Worm (Caenorhabditis elegans) whole organism, L3 larva: ENCODE measurements around the gene F55C10.4.
A peak's percentile ranks its signal among the peaks of the same experiment; 100 is the strongest.

Experiments
- R02D3.7 ChIP-seq: fragments of 150-350 bp; optimal IDR thresholded peaks from 2 replicates; lab custom pipeline; 2014; ENCODE audit warnings: missing biosample characterization, missing genetic modification characterization
- ZK546.5 ChIP-seq: sonication (generic microtip); optimal IDR thresholded peaks from 2 replicates; lab custom pipeline; 2017; ENCODE audit warnings: missing biosample characterization, missing genetic modification characterization
- aly-2 ChIP-seq: fragments of 150-350 bp; optimal IDR thresholded peaks from 2 replicates; lab custom pipeline; 2014; ENCODE audit warnings: missing biosample characterization, missing genetic modification characterization
- ama-1 ChIP-seq: fragments of 150-350 bp; optimal IDR thresholded peaks from 2 replicates; lab custom pipeline; 2018
- ceh-16 ChIP-seq: sonication (generic microtip); optimal IDR thresholded peaks from 2 replicates; lab custom pipeline; 2017; ENCODE audit warnings: missing biosample characterization, missing genetic modification characterization
- ceh-28 ChIP-seq: fragments of 150-350 bp; optimal IDR thresholded peaks from 2 replicates; lab custom pipeline; 2014; ENCODE audit warnings: missing biosample characterization, missing genetic modification reagents, missing genetic modification characterization
- ceh-82 ChIP-seq: fragments of 150-350 bp; optimal IDR thresholded peaks from 2 replicates; lab custom pipeline; 2014; ENCODE audit warnings: missing biosample characterization, missing genetic modification characterization
- ceh-9 ChIP-seq: sonication (generic microtip); optimal IDR thresholded peaks from 2 replicates; lab custom pipeline; 2018; ENCODE audit warnings: missing biosample characterization, missing genetic modification characterization
- daf-12 ChIP-seq: fragments of 150-350 bp; optimal IDR thresholded peaks from 2 replicates; lab custom pipeline; 2014; ENCODE audit warnings: missing biosample characterization, missing genetic modification reagents, missing genetic modification characterization
- egl-27 ChIP-seq: sonication (generic microtip); optimal IDR thresholded peaks from 4 replicates; lab custom pipeline; 2017; ENCODE audit warnings: missing biosample characterization, missing genetic modification reagents, missing genetic modification characterization
- egl-5 ChIP-seq: fragments of 150-350 bp; optimal IDR thresholded peaks from 2 replicates; lab custom pipeline; 2017; ENCODE audit warnings: missing biosample characterization, missing genetic modification reagents, missing genetic modification characterization, inconsistent platforms
- elt-1 ChIP-seq: fragments of 150-350 bp; optimal IDR thresholded peaks from 2 replicates; lab custom pipeline; 2014; ENCODE audit warnings: missing biosample characterization, missing genetic modification characterization
- elt-2 ChIP-seq: sonication (generic microtip); optimal IDR thresholded peaks from 2 replicates; lab custom pipeline; 2016; ENCODE audit warnings: missing genetic modification reagents, mild to moderate bottlenecking, missing genetic modification characterization, missing compliant biosample characterization
- elt-3 ChIP-seq, 3 experiments: fragments of 150-350 bp in 1 of 3; sonication (generic microtip) in 2 of 3; optimal IDR thresholded peaks; 2 replicates in 2 of 3; 4 replicates in 1 of 3; lab custom pipeline; 2014 to 2017; ENCODE audit warnings: missing biosample characterization in 3 of 3, missing genetic modification characterization in 3 of 3
- eor-1 ChIP-seq, 2 experiments: fragments of 150-350 bp; optimal IDR thresholded peaks; 2 replicates each; lab custom pipeline; 2014 to 2018; ENCODE audit warnings: missing biosample characterization in 2 of 2, missing genetic modification characterization in 2 of 2
- fkh-10 ChIP-seq: sonication (generic microtip); optimal IDR thresholded peaks from 2 replicates; lab custom pipeline; 2017; ENCODE audit warnings: missing biosample characterization, missing genetic modification reagents, missing genetic modification characterization
- fkh-2 ChIP-seq: fragments of 150-350 bp; optimal IDR thresholded peaks from 2 replicates; lab custom pipeline; 2014; ENCODE audit warnings: missing biosample characterization, missing genetic modification reagents, missing genetic modification characterization
- hmg-11 ChIP-seq: sonication (generic microtip); optimal IDR thresholded peaks from 2 replicates; lab custom pipeline; 2016; ENCODE audit warnings: missing genetic modification characterization, missing compliant biosample characterization
- jun-1 ChIP-seq: fragments of 150-350 bp; optimal IDR thresholded peaks from 2 replicates; lab custom pipeline; 2014; ENCODE audit warnings: missing biosample characterization, missing genetic modification reagents, missing genetic modification characterization
- lin-15B ChIP-seq: fragments of 150-350 bp; optimal IDR thresholded peaks from 2 replicates; lab custom pipeline; 2014; ENCODE audit warnings: missing biosample characterization, missing genetic modification characterization
- lin-39 ChIP-seq: fragments of 150-350 bp; optimal IDR thresholded peaks from 2 replicates; lab custom pipeline; 2018; ENCODE audit warnings: missing biosample characterization, missing genetic modification reagents, missing genetic modification characterization
- lsy-12 ChIP-seq: sonication (generic microtip); optimal IDR thresholded peaks from 2 replicates; lab custom pipeline; 2016; ENCODE audit warnings: mild to moderate bottlenecking, missing genetic modification characterization, missing compliant biosample characterization
- mdl-1 ChIP-seq: fragments of 150-350 bp; optimal IDR thresholded peaks from 2 replicates; lab custom pipeline; 2014; ENCODE audit warnings: missing biosample characterization, missing genetic modification characterization
- mml-1 ChIP-seq: fragments of 150-350 bp; sonication (generic microtip); optimal IDR thresholded peaks from 3 replicates; lab custom pipeline; 2014; ENCODE audit warnings: missing biosample characterization, missing genetic modification characterization
- nfya-1 ChIP-seq: sonication (generic microtip); optimal IDR thresholded peaks from 2 replicates; lab custom pipeline; 2017; ENCODE audit warnings: missing genetic modification characterization, mild to moderate bottlenecking, missing compliant biosample characterization, antibody characterized with exemption, moderate library complexity; ENCODE audit not compliant: insufficient read depth
- nhr-11 ChIP-seq: fragments of 150-350 bp; optimal IDR thresholded peaks from 2 replicates; lab custom pipeline; 2014; ENCODE audit warnings: missing biosample characterization, missing genetic modification characterization
- nhr-12 ChIP-seq: fragments of 150-350 bp; optimal IDR thresholded peaks from 2 replicates; lab custom pipeline; 2014; ENCODE audit warnings: missing biosample characterization, missing genetic modification characterization
- nhr-23 ChIP-seq: fragments of 150-350 bp; optimal IDR thresholded peaks from 2 replicates; lab custom pipeline; 2014; ENCODE audit warnings: missing biosample characterization, missing genetic modification reagents, missing genetic modification characterization
- nhr-237 ChIP-seq: fragments of 150-350 bp; optimal IDR thresholded peaks from 2 replicates; lab custom pipeline; 2014; ENCODE audit warnings: missing biosample characterization, missing genetic modification characterization
- nhr-25 ChIP-seq: sonication (generic microtip); optimal IDR thresholded peaks from 2 replicates; lab custom pipeline; 2017; ENCODE audit warnings: missing biosample characterization, missing genetic modification characterization
- nhr-28 ChIP-seq: fragments of 150-350 bp; optimal IDR thresholded peaks from 2 replicates; lab custom pipeline; 2014; ENCODE audit warnings: missing biosample characterization, missing genetic modification characterization
- nhr-43 ChIP-seq: sonication (generic microtip); optimal IDR thresholded peaks from 2 replicates; lab custom pipeline; 2016; ENCODE audit warnings: mild to moderate bottlenecking, missing genetic modification characterization, missing compliant biosample characterization; ENCODE audit not compliant: poor library complexity, severe bottlenecking
- nhr-67 ChIP-seq: fragments of 150-350 bp; optimal IDR thresholded peaks from 2 replicates; lab custom pipeline; 2014; ENCODE audit warnings: missing biosample characterization, missing genetic modification characterization
- nhr-76 ChIP-seq: fragments of 150-350 bp; sonication (generic microtip); optimal IDR thresholded peaks from 5 replicates; lab custom pipeline; 2014; ENCODE audit warnings: missing biosample characterization, missing genetic modification characterization
- nhr-77 ChIP-seq: fragments of 150-350 bp; optimal IDR thresholded peaks from 2 replicates; lab custom pipeline; 2014; ENCODE audit warnings: missing biosample characterization, missing genetic modification characterization
- pha-4 ChIP-seq: fragments of 150-350 bp; optimal IDR thresholded peaks from 2 replicates; lab custom pipeline; 2014; ENCODE audit warnings: missing biosample characterization, missing genetic modification reagents, missing genetic modification characterization
- pqm-1 ChIP-seq: fragments of 150-350 bp; optimal IDR thresholded peaks from 2 replicates; lab custom pipeline; 2017; ENCODE audit warnings: missing biosample characterization, missing genetic modification characterization, inconsistent platforms
- sea-2 ChIP-seq: fragments of 150-350 bp; sonication (generic microtip); optimal IDR thresholded peaks from 4 replicates; lab custom pipeline; 2014; ENCODE audit warnings: missing biosample characterization, missing genetic modification reagents, missing genetic modification characterization
- skn-1 ChIP-seq: fragments of 150-350 bp; optimal IDR thresholded peaks from 2 replicates; lab custom pipeline; 2014; ENCODE audit warnings: missing biosample characterization, missing genetic modification characterization
- snpc-4 ChIP-seq: fragments of 150-350 bp; optimal IDR thresholded peaks from 2 replicates; lab custom pipeline; 2014; ENCODE audit warnings: missing biosample characterization, missing genetic modification characterization
- tbx-2 ChIP-seq: sonication (generic microtip); optimal IDR thresholded peaks from 2 replicates; lab custom pipeline; 2016; ENCODE audit warnings: mild to moderate bottlenecking, missing genetic modification characterization, missing compliant biosample characterization
- unc-39 ChIP-seq: sonication (generic microtip); optimal IDR thresholded peaks from 4 replicates; lab custom pipeline; 2017; ENCODE audit warnings: missing biosample characterization, missing genetic modification characterization
- zag-1 ChIP-seq: fragments of 150-350 bp; optimal IDR thresholded peaks from 2 replicates; lab custom pipeline; 2014; ENCODE audit warnings: missing biosample characterization, missing genetic modification characterization
- ztf-11 ChIP-seq: fragments of 150-350 bp; optimal IDR thresholded peaks from 2 replicates; lab custom pipeline; 2014; ENCODE audit warnings: missing biosample characterization, missing genetic modification characterization
- ztf-4 ChIP-seq: fragments of 150-350 bp; optimal IDR thresholded peaks from 2 replicates; lab custom pipeline; 2014; ENCODE audit warnings: missing biosample characterization, missing genetic modification characterization

F55C10.4 gene

DNA sequence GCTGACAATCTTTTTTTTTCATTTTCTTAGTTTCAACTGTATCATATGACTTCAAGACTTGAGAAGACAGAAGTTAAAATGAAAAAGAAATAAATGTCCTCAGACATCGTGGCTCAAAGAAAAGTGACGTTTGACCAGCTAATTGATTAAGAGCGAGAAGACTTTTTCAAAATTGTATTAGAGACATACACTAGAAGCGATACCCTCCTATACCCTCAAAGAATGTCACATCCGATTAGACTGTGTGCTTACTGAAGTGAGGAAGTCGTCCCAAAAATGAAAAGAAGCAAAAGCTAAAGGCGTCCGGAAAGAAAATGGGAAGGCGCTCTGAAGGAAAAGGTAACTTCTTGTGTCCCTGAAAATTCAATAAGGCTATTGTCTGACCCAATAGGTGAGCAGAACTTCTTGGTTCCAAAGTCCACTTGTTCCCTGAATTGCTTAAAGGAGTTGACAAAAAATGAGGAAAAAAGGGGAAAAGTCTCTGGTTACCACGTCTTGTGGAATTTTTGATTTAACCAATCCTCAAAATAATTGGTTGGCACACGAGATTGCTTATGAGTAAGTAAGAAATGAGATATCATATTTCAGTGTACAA lies 14.1 kb upstream of the F55C10.4 start:
- TF ChIP-seq lsy-12 = no peak
- TF ChIP-seq egl-5 = no peak
- no peak for TF ChIP-seq ZK546.5
- no peak for TF ChIP-seq nhr-43 (tag; lab: Kevin White, UChicago)
- no peak for TF ChIP-seq nhr-12 (tag; lab: Kevin White, UChicago)

DNA sequence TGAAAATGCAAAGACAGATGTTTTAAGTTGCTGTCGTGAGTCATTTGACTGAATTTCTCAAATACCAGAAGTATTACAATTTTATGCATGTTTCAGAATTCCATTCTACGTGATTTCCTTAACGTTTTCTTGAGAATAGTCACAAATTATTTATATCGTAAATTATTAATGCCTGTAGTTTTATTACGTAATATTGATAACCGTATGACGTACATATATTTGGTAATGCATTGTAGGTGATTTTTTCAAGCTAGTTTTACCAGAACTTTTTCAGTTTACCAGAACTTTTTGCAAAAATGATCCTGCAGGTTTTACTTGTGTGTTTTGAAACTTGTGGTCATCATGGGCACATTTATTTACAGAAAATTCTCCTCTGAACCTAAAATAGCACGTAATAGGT lies 12.6 kb upstream of the F55C10.4 start:
- TF ChIP-seq egl-5 = no peak
- TF ChIP-seq ZK546.5 = no peak
- no peak for TF ChIP-seq elt-2
- no peak for TF ChIP-seq R02D3.7 (tag; lab: Kevin White, UChicago)
- TF ChIP-seq ceh-28 (tag; lab: Kevin White, UChicago) = no peak
- no peak for TF ChIP-seq nhr-67 (tag; lab: Kevin White, UChicago)
- no peak for TF ChIP-seq lin-39 (tag; lab: Kevin White, UChicago)
- TF ChIP-seq ceh-9 = no peak
- TF ChIP-seq ama-1 (lab: Kevin White, UChicago) = no peak
- TF ChIP-seq nfya-1 (tag; lab: Kevin White, UChicago) = no peak
- TF ChIP-seq nhr-28 (tag; lab: Kevin White, UChicago) = no peak
- TF ChIP-seq ztf-11 (tag; lab: Kevin White, UChicago) = no peak
- no peak for TF ChIP-seq snpc-4 (tag; lab: Kevin White, UChicago)
- TF ChIP-seq jun-1 (tag; lab: Kevin White, UChicago) = no peak
- no peak for TF ChIP-seq unc-39
- TF ChIP-seq aly-2 (tag; lab: Kevin White, UChicago) = no peak
- TF ChIP-seq nhr-76 (tag; lab: Kevin White, UChicago) = no peak
- no peak for TF ChIP-seq ztf-4 (tag; lab: Kevin White, UChicago)
- TF ChIP-seq mml-1 (tag; lab: Kevin White, UChicago) = no peak

DNA sequence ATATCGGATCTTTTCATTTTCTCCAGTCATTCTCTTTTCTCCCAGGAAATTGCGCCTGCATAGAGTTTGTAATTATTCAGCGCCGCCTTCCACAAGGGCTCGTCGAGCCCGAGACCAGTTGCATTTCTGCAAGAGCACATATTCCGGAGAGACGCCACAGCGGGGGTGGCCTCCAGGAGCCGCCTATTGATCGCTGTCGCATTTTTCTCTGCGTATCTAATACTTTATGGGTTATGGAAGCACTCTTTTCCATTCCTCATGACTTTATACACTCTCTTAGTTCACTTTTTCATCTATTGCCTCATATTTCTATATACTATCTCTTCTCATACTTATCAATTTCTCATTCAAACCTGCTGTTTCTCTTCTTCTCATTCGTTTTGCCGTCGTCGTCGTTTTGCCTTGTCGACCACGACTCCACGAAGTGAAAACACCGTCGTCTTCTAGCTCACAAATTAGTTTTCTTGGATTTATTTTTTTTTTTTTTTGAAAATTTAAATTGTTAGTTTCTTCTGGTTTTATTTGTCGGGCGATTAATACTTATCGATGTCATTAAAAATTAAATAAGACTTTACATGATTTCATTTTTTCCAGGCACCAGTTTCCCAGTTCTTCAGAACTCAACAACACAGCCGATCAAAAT lies 11.3 kb upstream of the F55C10.4 start, which contains the start of gene cnb-1:
Gene cnb-1 (plus strand): TSS at position 593 of the 643 bp plus-strand sequence.
- TF ChIP-seq pha-4 (tag; lab: Kevin White, UChicago) = peak; percentile 49
- TF ChIP-seq lin-15B (tag; lab: Kevin White, UChicago) = peak; percentile 11
- TF ChIP-seq aly-2 (tag; lab: Kevin White, UChicago) = no peak
- TF ChIP-seq ceh-82 (tag; lab: Kevin White, UChicago) = no peak
- TF ChIP-seq ceh-28 (tag; lab: Kevin White, UChicago) = peak; percentile 77
- TF ChIP-seq lsy-12 = no peak
- TF ChIP-seq nhr-77 (tag; lab: Kevin White, UChicago) = no peak
- TF ChIP-seq egl-27 (tag; lab: Kevin White, UChicago) = no peak
- no peak for TF ChIP-seq nhr-67 (tag; lab: Kevin White, UChicago)
- peak; percentile 96 for TF ChIP-seq hmg-11 (tag; lab: Kevin White, UChicago)
- no peak for TF ChIP-seq ceh-16 (tag; lab: Kevin White, UChicago)
- no peak for TF ChIP-seq ztf-4 (tag; lab: Kevin White, UChicago)
- no peak for TF ChIP-seq ztf-11 (tag; lab: Kevin White, UChicago)
- no peak for TF ChIP-seq nhr-237 (tag; lab: Kevin White, UChicago)
- peak; percentile 28 for TF ChIP-seq pqm-1 (tag; lab: Kevin White, UChicago)
- no peak for TF ChIP-seq eor-1 (tag; optimal IDR thresholded peaks at IDR 0.05; lab: Kevin White, UChicago)
- TF ChIP-seq nhr-11 (tag; lab: Kevin White, UChicago) = no peak
- no peak for TF ChIP-seq fkh-2 (tag; lab: Kevin White, UChicago)
- no peak for TF ChIP-seq ZK546.5
- no peak for TF ChIP-seq zag-1
- no peak for TF ChIP-seq nhr-76 (tag; lab: Kevin White, UChicago)
- peak; percentile 23 for TF ChIP-seq jun-1 (tag; lab: Kevin White, UChicago)
- TF ChIP-seq nhr-25 (tag; lab: Kevin White, UChicago) = no peak
- TF ChIP-seq mdl-1 (tag; lab: Kevin White, UChicago) = no peak
- TF ChIP-seq nfya-1 (tag; lab: Kevin White, UChicago) = peak; percentile 77
- no peak for TF ChIP-seq nhr-43 (tag; lab: Kevin White, UChicago)
- no peak for TF ChIP-seq snpc-4 (tag; lab: Kevin White, UChicago)
- TF ChIP-seq lin-39 (tag; lab: Kevin White, UChicago) = peak; percentile 79
- no peak for TF ChIP-seq elt-1 (tag; lab: Kevin White, UChicago)
- TF ChIP-seq ama-1 (lab: Kevin White, UChicago) = no peak
- TF ChIP-seq ceh-9 = no peak
- TF ChIP-seq mml-1 (tag; lab: Kevin White, UChicago) = no peak
- TF ChIP-seq elt-3 (tag; optimal IDR thresholded peaks at IDR 0.05; lab: Kevin White, UChicago) = no peak
- TF ChIP-seq daf-12 = no peak
- no peak for TF ChIP-seq unc-39
- TF ChIP-seq R02D3.7 (tag; lab: Kevin White, UChicago) = no peak
- TF ChIP-seq nhr-12 (tag; lab: Kevin White, UChicago) = no peak
- no peak for TF ChIP-seq nhr-23 (tag; lab: Kevin White, UChicago)
- TF ChIP-seq fkh-10 (GFP tag; lab: Kevin White, UChicago) = peak; percentile 18
- no peak for TF ChIP-seq sea-2 (GFP tag; lab: Kevin White, UChicago)
- peak; percentile 51 for TF ChIP-seq skn-1
- TF ChIP-seq elt-2 = peak; percentile 45
- peak; percentile 8 for TF ChIP-seq egl-5
- TF ChIP-seq tbx-2 (tag; lab: Kevin White, UChicago) = peak; percentile 52
